Fruit fly (Drosophila melanogaster) Kc167 (cell line): ENCODE measurements around the gene usp.

Source experiments
- h ChIP-seq: fragments of >200 bp; optimal IDR thresholded peaks from 3 replicates; lab custom pipeline; 2018; ENCODE audit warnings: missing external identifiers
- ttk ChIP-seq: sonication (Bioruptor generic); optimal IDR thresholded peaks from 2 replicates; lab custom pipeline; 2017; ENCODE audit warnings: missing external identifiers

- no peak for TF ChIP-seq ttk
- no peak for TF ChIP-seq h (lab: Kevin White, UChicago)
Measured at dm6 chrX:2004114-2004513, 38.0 kb downstream of the usp start.
